Fruit fly (Drosophila melanogaster) whole organism, embryonic: ENCODE measurements around the gene CG32176.

Experiments
- B-H1 ChIP-seq: fragments of 200-800 bp; sonication (Bioruptor generic); IDR thresholded peaks from 3 replicates; pipeline ENCODE4 v1.3.6; 2022; ENCODE audit warnings: missing biosample characterization, missing genetic modification characterization
- Bgb ChIP-seq: fragments of 200-800 bp; sonication (Bioruptor generic); IDR thresholded peaks from 2 replicates; pipeline ENCODE4 v1.3.6; 2022; ENCODE audit warnings: missing biosample characterization, missing genetic modification characterization; ENCODE audit not compliant: partially characterized antibody
- BtbVII ChIP-seq: fragments of 200-800 bp; sonication (Bioruptor generic); optimal IDR thresholded peaks from 3 replicates; lab custom pipeline; 2017; ENCODE audit warnings: missing biosample characterization, mild to moderate bottlenecking, missing genetic modification characterization
- CG10959 ChIP-seq: fragments of 200-800 bp; sonication (Bioruptor generic); IDR thresholded peaks from 2 replicates; pipeline ENCODE4 v1.3.6; 2022; ENCODE audit warnings: missing biosample characterization, missing genetic modification characterization
- CG12104 ChIP-seq: fragments of 200-800 bp; sonication (Bioruptor generic); optimal IDR thresholded peaks from 3 replicates; lab custom pipeline; 2016; ENCODE audit warnings: missing biosample characterization, missing genetic modification characterization
- CG12299 ChIP-seq: fragments of 200-800 bp; sonication (Bioruptor generic); optimal IDR thresholded peaks from 2 replicates; lab custom pipeline; 2018; ENCODE audit warnings: missing biosample characterization, mild to moderate bottlenecking, missing genetic modification characterization
- CG1233 ChIP-seq: fragments of 200-800 bp; sonication (Bioruptor generic); optimal IDR thresholded peaks from 4 replicates; lab custom pipeline; 2018; ENCODE audit warnings: missing biosample characterization, mild to moderate bottlenecking, missing genetic modification characterization
- CG14441 ChIP-seq: fragments of 200-800 bp; sonication (Bioruptor generic); IDR thresholded peaks from 2 replicates; pipeline ENCODE4 v1.3.6; 2022; ENCODE audit warnings: missing biosample characterization, missing genetic modification characterization
- CG14965 ChIP-seq: fragments of 200-800 bp; sonication (Bioruptor generic); optimal IDR thresholded peaks from 2 replicates; lab custom pipeline; 2016; ENCODE audit warnings: missing biosample characterization, missing genetic modification characterization, borderline replicate concordance
- CG16779 ChIP-seq: fragments of 200-800 bp; sonication (Bioruptor generic); IDR thresholded peaks from 2 replicates; pipeline ENCODE4 v1.3.6; 2022; ENCODE audit warnings: missing biosample characterization, missing genetic modification characterization
- CG16813 ChIP-seq: fragments of 200-800 bp; sonication (Bioruptor generic); IDR thresholded peaks from 3 replicates; pipeline ENCODE4 v1.3.6; 2022; ENCODE audit warnings: missing biosample characterization, missing genetic modification characterization; ENCODE audit not compliant: partially characterized antibody
- CG17612 ChIP-seq: fragments of 200-800 bp; sonication (Bioruptor generic); IDR thresholded peaks from 2 replicates; pipeline ENCODE4 v1.3.6; 2022; ENCODE audit warnings: missing biosample characterization, missing genetic modification characterization
- CG1832 ChIP-seq: fragments of 200-800 bp; sonication (Bioruptor generic); optimal IDR thresholded peaks from 2 replicates; lab custom pipeline; 2017; ENCODE audit warnings: missing biosample characterization, mild to moderate bottlenecking, missing genetic modification characterization, inconsistent platforms
- CG18764 ChIP-seq: fragments of 200-800 bp; sonication (Bioruptor generic); optimal IDR thresholded peaks from 3 replicates; lab custom pipeline; 2016; ENCODE audit warnings: missing biosample characterization, missing genetic modification characterization
- CG2129 ChIP-seq: fragments of 200-800 bp; sonication (Bioruptor generic); IDR thresholded peaks from 2 replicates; pipeline ENCODE4 v1.3.6; 2022; ENCODE audit warnings: missing biosample characterization, missing genetic modification characterization; ENCODE audit not compliant: partially characterized antibody
- CG30020 ChIP-seq: fragments of 200-800 bp; optimal IDR thresholded peaks from 2 replicates; lab custom pipeline; 2019; ENCODE audit warnings: missing biosample characterization, mild to moderate bottlenecking, missing genetic modification characterization, moderate library complexity
- CG32767 ChIP-seq: fragments of 200-800 bp; sonication (Bioruptor generic); IDR thresholded peaks from 2 replicates; pipeline ENCODE4 v1.3.6; 2022; ENCODE audit warnings: missing biosample characterization, missing genetic modification characterization
- CG34224 ChIP-seq: fragments of 200-800 bp; sonication (Bioruptor generic); IDR thresholded peaks from 3 replicates; pipeline ENCODE4 v1.3.6; 2022; ENCODE audit warnings: missing biosample characterization, missing genetic modification characterization; ENCODE audit not compliant: partially characterized antibody
- CG3847 ChIP-seq: fragments of 200-800 bp; sonication (Bioruptor generic); IDR thresholded peaks from 2 replicates; pipeline ENCODE4 v1.3.6; 2022; ENCODE audit warnings: missing biosample characterization, missing genetic modification characterization
- CG6791 ChIP-seq: fragments of 200-800 bp; sonication (Bioruptor generic); IDR thresholded peaks from 3 replicates; pipeline ENCODE4 v1.3.6; 2022; ENCODE audit warnings: missing biosample characterization, missing genetic modification characterization; ENCODE audit not compliant: partially characterized antibody
- CG7786 ChIP-seq: fragments of 200-800 bp; sonication (Bioruptor generic); optimal IDR thresholded peaks from 2 replicates; lab custom pipeline; 2016; ENCODE audit warnings: missing biosample characterization, missing genetic modification characterization
- CG8290 ChIP-seq, 3 experiments: fragments of 200-800 bp; sonication (Bioruptor generic); optimal IDR thresholded peaks; 2 replicates each; lab custom pipeline; 2016 to 2019; ENCODE audit warnings: missing biosample characterization in 3 of 3, missing genetic modification characterization in 3 of 3, mild to moderate bottlenecking in 2 of 3, moderate library complexity in 1 of 3
- CG8388 ChIP-seq: fragments of 200-800 bp; sonication (Bioruptor generic); optimal IDR thresholded peaks from 2 replicates; lab custom pipeline; 2019; ENCODE audit warnings: missing biosample characterization, mild to moderate bottlenecking, missing genetic modification characterization, moderate library complexity
- CTCF ChIP-seq: fragments of 200-800 bp; sonication (Bioruptor generic); optimal IDR thresholded peaks from 2 replicates; lab custom pipeline; 2017; ENCODE audit warnings: missing biosample characterization, mild to moderate bottlenecking, missing genetic modification characterization, moderate library complexity
- Camta ChIP-seq: fragments of 200-800 bp; sonication (Bioruptor generic); optimal IDR thresholded peaks from 2 replicates; lab custom pipeline; 2016; ENCODE audit warnings: missing biosample characterization, missing genetic modification characterization
- CrebB ChIP-seq: fragments of 200-800 bp; sonication (Bioruptor generic); optimal IDR thresholded peaks from 3 replicates; lab custom pipeline; 2018; ENCODE audit warnings: missing biosample characterization, mild to moderate bottlenecking, missing genetic modification characterization
- Dad ChIP-seq: fragments of 200-800 bp; sonication (Bioruptor generic); optimal IDR thresholded peaks from 3 replicates; lab custom pipeline; 2016; ENCODE audit warnings: missing biosample characterization, missing genetic modification characterization
- Dek ChIP-seq: fragments of 200-800 bp; sonication (Bioruptor generic); optimal IDR thresholded peaks from 3 replicates; lab custom pipeline; 2019; ENCODE audit warnings: missing biosample characterization, mild to moderate bottlenecking, missing genetic modification characterization, moderate library complexity
- Doc3 ChIP-seq: fragments of 200-800 bp; sonication (Bioruptor generic); IDR thresholded peaks from 3 replicates; pipeline ENCODE4 v1.3.6; 2022; ENCODE audit warnings: missing biosample characterization, missing genetic modification characterization; ENCODE audit not compliant: partially characterized antibody
- Fer3 ChIP-seq: fragments of 200-800 bp; sonication (Bioruptor generic); optimal IDR thresholded peaks from 2 replicates; lab custom pipeline; 2018; ENCODE audit warnings: missing biosample characterization, mild to moderate bottlenecking, missing genetic modification characterization, moderate library complexity
- HmgD ChIP-seq: fragments of 200-800 bp; sonication (Bioruptor generic); optimal IDR thresholded peaks from 3 replicates; lab custom pipeline; 2016; ENCODE audit warnings: missing biosample characterization, missing genetic modification characterization
- Hr39 ChIP-seq: fragments of >200 bp; optimal IDR thresholded peaks from 2 replicates; lab custom pipeline; 2017
- Hr78 ChIP-seq, 2 experiments: fragments of 200-800 bp in 1 of 2; fragments of >200 bp in 1 of 2; sonication (Bioruptor generic) in 1 of 2; optimal IDR thresholded peaks; 2 replicates each; lab custom pipeline; 2017 to 2019; ENCODE audit warnings: missing biosample characterization in 2 of 2, missing genetic modification characterization in 2 of 2, mild to moderate bottlenecking in 1 of 2, moderate library complexity in 1 of 2
- Meics ChIP-seq: fragments of 200-800 bp; sonication (Bioruptor generic); optimal IDR thresholded peaks from 2 replicates; lab custom pipeline; 2017; ENCODE audit warnings: missing biosample characterization, mild to moderate bottlenecking, missing genetic modification characterization
- Neu2 ChIP-seq: fragments of 200-800 bp; sonication (Bioruptor generic); optimal IDR thresholded peaks from 3 replicates; lab custom pipeline; 2016; ENCODE audit warnings: missing biosample characterization, missing genetic modification characterization, borderline replicate concordance
- dmrt99B ChIP-seq: fragments of 200-800 bp; sonication (Bioruptor generic); optimal IDR thresholded peaks from 2 replicates; lab custom pipeline; 2018; ENCODE audit warnings: missing biosample characterization, mild to moderate bottlenecking, missing genetic modification characterization, moderate library complexity
- dpn ChIP-seq, 2 experiments: fragments of 200-800 bp; sonication (Bioruptor generic); optimal IDR thresholded peaks; 3 replicates each; lab custom pipeline; 2016; ENCODE audit warnings: missing biosample characterization in 2 of 2, missing genetic modification characterization in 2 of 2
- ewg ChIP-seq: fragments of 200-800 bp; sonication (Bioruptor generic); optimal IDR thresholded peaks from 3 replicates; lab custom pipeline; 2017; ENCODE audit warnings: mild to moderate bottlenecking, missing biosample characterization, missing genetic modification reagents, missing genetic modification characterization
- fd102C ChIP-seq: fragments of 200-800 bp; sonication (Bioruptor generic); optimal IDR thresholded peaks from 2 replicates; lab custom pipeline; 2018; ENCODE audit warnings: missing biosample characterization, mild to moderate bottlenecking, missing genetic modification characterization, moderate library complexity
- ind ChIP-seq: fragments of 200-800 bp; sonication (Bioruptor generic); optimal IDR thresholded peaks from 3 replicates; lab custom pipeline; 2016; ENCODE audit warnings: missing biosample characterization, missing genetic modification characterization
- kay ChIP-seq: fragments of 200-800 bp; sonication (Bioruptor generic); optimal IDR thresholded peaks from 2 replicates; lab custom pipeline; 2016; ENCODE audit warnings: missing biosample characterization, missing genetic modification characterization
- klu ChIP-seq: fragments of 200-800 bp; sonication (Bioruptor generic); IDR thresholded peaks from 2 replicates; pipeline ENCODE4 v1.3.6; 2022; ENCODE audit warnings: missing biosample characterization, missing genetic modification characterization
- onecut ChIP-seq: fragments of 200-800 bp; sonication (Bioruptor generic); IDR thresholded peaks from 2 replicates; pipeline ENCODE4 v1.3.6; 2022; ENCODE audit warnings: missing biosample characterization, missing genetic modification characterization
- pan ChIP-seq, 4 experiments: fragments of >200 bp in 3 of 4; fragments of 200-800 bp in 1 of 4; sonication (Bioruptor generic) in 1 of 4; optimal IDR thresholded peaks in 3 of 4; IDR thresholded peaks in 1 of 4; 2 replicates each; pipeline versions ENCODE4 v1.3.6 to Lab custom; 2017 to 2022; ENCODE audit warnings: missing biosample characterization in 2 of 4, missing genetic modification characterization in 2 of 4, mixed read lengths in 1 of 4
- pfk ChIP-seq: fragments of 200-800 bp; sonication (Bioruptor generic); optimal IDR thresholded peaks from 2 replicates; lab custom pipeline; 2018; ENCODE audit warnings: missing biosample characterization, mild to moderate bottlenecking, missing genetic modification characterization, moderate library complexity
- slbo ChIP-seq: fragments of 200-800 bp; sonication (Bioruptor generic); IDR thresholded peaks from 2 replicates; pipeline ENCODE4 v1.3.6; 2022; ENCODE audit warnings: missing biosample characterization, missing genetic modification characterization
- sr ChIP-seq: fragments of 200-800 bp; sonication (Bioruptor generic); IDR thresholded peaks from 3 replicates; pipeline ENCODE4 v1.3.6; 2022; ENCODE audit warnings: missing biosample characterization, missing genetic modification characterization
- sug ChIP-seq: fragments of 200-800 bp; optimal IDR thresholded peaks from 2 replicates; lab custom pipeline; 2019; ENCODE audit warnings: missing biosample characterization, mild to moderate bottlenecking, missing genetic modification characterization, moderate library complexity
- tin ChIP-seq: fragments of 200-800 bp; sonication (Bioruptor generic); optimal IDR thresholded peaks from 3 replicates; lab custom pipeline; 2016; ENCODE audit warnings: missing biosample characterization, missing genetic modification characterization
- vfl ChIP-seq: fragments of 200-800 bp; sonication (Bioruptor generic); optimal IDR thresholded peaks from 2 replicates; lab custom pipeline; 2016; ENCODE audit warnings: missing biosample characterization, missing genetic modification characterization

The CG32176 gene

dm6 chr3L:17475979-17476393 is 42.3 kb downstream of the CG32176 start, which contains the start of gene CG34250 (continued):
- TF ChIP-seq CrebB (tag; lab: Kevin White, UChicago) (no peak), dpn (GFP tag; optimal IDR thresholded peaks at IDR 0.05; lab: Kevin White, UChicago) (peak; percentile 41 to 55), BtbVII (GFP tag; lab: Kevin White, UChicago) (no peak), CG6791 (GFP tag; lab: Robert Waterston, UW) (peak; percentile 82), Hr39 (lab: Kevin White, UChicago) (no peak), CTCF (peak; percentile 66), ewg (GFP tag; lab: Kevin White, UChicago) (no peak), dmrt99B (tag; lab: Kevin White, UChicago) (no peak), fd102C (GFP tag; lab: Kevin White, UChicago) (no peak), slbo (GFP tag; lab: Robert Waterston, UW) (peak; percentile 47; the same call in 1 of the 2 replicates), tin (GFP tag; lab: Kevin White, UChicago) (peak; percentile 16), CG12104 (GFP tag; lab: Kevin White, UChicago) (peak; percentile 38), sug (tag; lab: Kevin White, UChicago) (peak; percentile 72), sr (GFP tag; lab: Robert Waterston, UW) (no peak), CG8290 (GFP tag; optimal IDR thresholded peaks at IDR 0.05; lab: Kevin White, UChicago) (peak; percentile 34), CG8290 (tag; optimal IDR thresholded peaks at IDR 0.05; lab: Kevin White, UChicago) (peak in 1 of 2 experiments; percentile 32), HmgD (GFP tag; lab: Kevin White, UChicago) (no peak), CG14441 (GFP tag; lab: Robert Waterston, UW) (no peak), Doc3 (GFP tag; lab: Robert Waterston, UW) (peak; percentile 76; the same call in 2 of the 3 replicates), CG10959 (GFP tag; lab: Robert Waterston, UW) (no peak), CG16813 (GFP tag; lab: Robert Waterston, UW) (peak; percentile 75), Camta (GFP tag; lab: Kevin White, UChicago) (no peak), klu (no peak), CG16779 (GFP tag; lab: Robert Waterston, UW) (no peak), pan (optimal IDR thresholded peaks at IDR 0.05; lab: Kevin White, UChicago) (no peak), pan (GFP tag; optimal IDR thresholded peaks at IDR 0.05 in 1 of 2, IDR thresholded peaks at IDR 0.05 in 1 of 2) (no peak), CG17612 (no peak), CG30020 (tag; lab: Kevin White, UChicago) (peak; percentile 53), CG8388 (no peak), Meics (GFP tag; lab: Kevin White, UChicago) (peak; percentile 35), Neu2 (GFP tag; lab: Kevin White, UChicago) (no peak), CG18764 (GFP tag; lab: Kevin White, UChicago) (peak; percentile 45), Dad (GFP tag; lab: Kevin White, UChicago) (no peak), Bgb (peak; percentile 72), CG3847 (GFP tag; lab: Robert Waterston, UW) (no peak; the same call in 1 of the 2 replicates), kay (GFP tag; lab: Kevin White, UChicago) (peak; percentile 6), vfl (no peak), CG14965 (GFP tag; lab: Kevin White, UChicago) (no peak), CG34224 (peak; percentile 71), CG2129 (GFP tag; lab: Robert Waterston, UW) (peak; percentile 28; the same call in 1 of the 2 replicates), Hr78 (GFP tag; optimal IDR thresholded peaks at IDR 0.05; lab: Kevin White, UChicago) (no peak), CG1832 (GFP tag; lab: Kevin White, UChicago) (no peak), B-H1 (GFP tag; lab: Robert Waterston, UW) (no peak), onecut (GFP tag; lab: Robert Waterston, UW) (peak; percentile 74), CG1233 (no peak), CG32767 (GFP tag; lab: Robert Waterston, UW) (no peak), CG7786 (GFP tag; lab: Kevin White, UChicago) (peak; percentile 25), pfk (GFP tag; lab: Kevin White, UChicago) (no peak), CG12299 (tag; lab: Kevin White, UChicago) (no peak), Fer3 (peak; percentile 15), Dek (tag; lab: Kevin White, UChicago) (peak; percentile 43), ind (GFP tag; lab: Kevin White, UChicago) (peak; percentile 44)
